Worm (Caenorhabditis elegans) whole organism, L2 larva: ENCODE data around the gene srh-146.
A peak's percentile ranks its signal among the peaks of the same experiment; 100 is the strongest.

Experiments used
- F13H6.1 ChIP-seq: sonication (generic microtip); optimal IDR thresholded peaks from 2 replicates; lab custom pipeline; 2016; ENCODE audit warnings: missing genetic modification characterization, missing compliant biosample characterization
- Y55F3AM.14 ChIP-seq: fragments of 200-800 bp; sonication (Bioruptor generic); optimal IDR thresholded peaks from 2 replicates; lab custom pipeline; 2018; ENCODE audit warnings: mild to moderate bottlenecking, missing genetic modification characterization, missing compliant biosample characterization
- blmp-1 ChIP-seq: sonication (generic microtip); optimal IDR thresholded peaks from 2 replicates; lab custom pipeline; 2017; ENCODE audit warnings: missing genetic modification characterization, mild to moderate bottlenecking, missing compliant biosample characterization, antibody characterized with exemption, moderate library complexity; ENCODE audit not compliant: insufficient read depth
- crh-2 ChIP-seq: sonication (generic microtip); optimal IDR thresholded peaks from 2 replicates; lab custom pipeline; 2017; ENCODE audit warnings: missing biosample characterization, missing genetic modification characterization
- dmd-4 ChIP-seq: sonication (generic microtip); optimal IDR thresholded peaks from 2 replicates; lab custom pipeline; 2017; ENCODE audit warnings: missing biosample characterization, missing genetic modification characterization
- elt-1 ChIP-seq: fragments of 150-350 bp; optimal IDR thresholded peaks from 2 replicates; lab custom pipeline; 2014; ENCODE audit warnings: missing biosample characterization, missing genetic modification characterization
- elt-3 ChIP-seq: sonication (generic microtip); optimal IDR thresholded peaks from 2 replicates; lab custom pipeline; 2017; ENCODE audit warnings: missing biosample characterization, missing genetic modification characterization
- fos-1 ChIP-seq: fragments of 150-350 bp; optimal IDR thresholded peaks from 2 replicates; lab custom pipeline; 2014; ENCODE audit warnings: missing biosample characterization, missing genetic modification characterization
- gmeb-1 ChIP-seq: fragments of 150-350 bp; optimal IDR thresholded peaks from 2 replicates; lab custom pipeline; 2014; ENCODE audit warnings: missing biosample characterization, missing genetic modification characterization
- lin-11 ChIP-seq: fragments of 150-350 bp; sonication (generic microtip); optimal IDR thresholded peaks from 2 replicates; lab custom pipeline; 2014; ENCODE audit warnings: missing biosample characterization, missing genetic modification characterization, inconsistent platforms, mixed read lengths
- lin-13 ChIP-seq: fragments of 150-350 bp; optimal IDR thresholded peaks from 2 replicates; lab custom pipeline; 2014; ENCODE audit warnings: missing biosample characterization, missing genetic modification reagents, missing genetic modification characterization
- lin-39 ChIP-seq: fragments of 150-350 bp; optimal IDR thresholded peaks from 2 replicates; lab custom pipeline; 2014; ENCODE audit warnings: missing biosample characterization, missing genetic modification reagents, missing genetic modification characterization
- mab-5 ChIP-seq: fragments of 150-350 bp; optimal IDR thresholded peaks from 2 replicates; lab custom pipeline; 2014; ENCODE audit warnings: missing biosample characterization, missing genetic modification characterization
- mbf-1 ChIP-seq: sonication (generic microtip); optimal IDR thresholded peaks from 2 replicates; lab custom pipeline; 2017; ENCODE audit warnings: missing biosample characterization, missing genetic modification characterization
- mdl-1 ChIP-seq, 2 experiments: fragments of 150-350 bp in 1 of 2; sonication (generic microtip) in 1 of 2; optimal IDR thresholded peaks; 2 replicates each; lab custom pipeline; 2017; ENCODE audit warnings: missing biosample characterization in 2 of 2, missing genetic modification characterization in 2 of 2
- nhr-10 ChIP-seq: sonication (generic microtip); optimal IDR thresholded peaks from 2 replicates; lab custom pipeline; 2017; ENCODE audit warnings: missing biosample characterization, missing genetic modification characterization
- nhr-12 ChIP-seq: fragments of 150-350 bp; optimal IDR thresholded peaks from 2 replicates; lab custom pipeline; 2014; ENCODE audit warnings: missing biosample characterization, missing genetic modification characterization
- nhr-129 ChIP-seq: fragments of 150-350 bp; optimal IDR thresholded peaks from 2 replicates; lab custom pipeline; 2014; ENCODE audit warnings: missing biosample characterization, missing genetic modification characterization
- nhr-21 ChIP-seq: fragments of 150-350 bp; optimal IDR thresholded peaks from 2 replicates; lab custom pipeline; 2014; ENCODE audit warnings: missing biosample characterization, missing genetic modification characterization
- nhr-23 ChIP-seq: fragments of 150-350 bp; optimal IDR thresholded peaks from 2 replicates; lab custom pipeline; 2014; ENCODE audit warnings: missing biosample characterization, missing genetic modification reagents, missing genetic modification characterization
- nhr-6 ChIP-seq: fragments of 150-350 bp; optimal IDR thresholded peaks from 2 replicates; lab custom pipeline; 2014; ENCODE audit warnings: missing biosample characterization, missing genetic modification characterization
- peb-1 ChIP-seq: fragments of 150-350 bp; optimal IDR thresholded peaks from 2 replicates; lab custom pipeline; 2014; ENCODE audit warnings: missing biosample characterization, missing genetic modification characterization
- skn-1 ChIP-seq: sonication (generic microtip); optimal IDR thresholded peaks from 2 replicates; lab custom pipeline; 2017; ENCODE audit warnings: missing biosample characterization, missing genetic modification characterization
- sma-3 ChIP-seq: sonication (generic microtip); optimal IDR thresholded peaks from 2 replicates; lab custom pipeline; 2016; ENCODE audit warnings: missing genetic modification reagents, missing genetic modification characterization, missing compliant biosample characterization
- snpc-4 ChIP-seq: fragments of 150-350 bp; optimal IDR thresholded peaks from 2 replicates; lab custom pipeline; 2014; ENCODE audit warnings: missing biosample characterization, missing genetic modification characterization
- unc-39 ChIP-seq: fragments of 150-350 bp; optimal IDR thresholded peaks from 2 replicates; lab custom pipeline; 2014; ENCODE audit warnings: missing biosample characterization, missing genetic modification characterization
- unc-55 ChIP-seq: fragments of 150-350 bp; sonication (generic microtip); optimal IDR thresholded peaks from 3 replicates; lab custom pipeline; 2014; ENCODE audit warnings: missing biosample characterization, missing genetic modification reagents, missing genetic modification characterization
- zag-1 ChIP-seq: fragments of 150-350 bp; optimal IDR thresholded peaks from 2 replicates; lab custom pipeline; 2014; ENCODE audit warnings: missing biosample characterization, missing genetic modification characterization
- ztf-1 ChIP-seq: fragments of 200-800 bp; sonication (Bioruptor generic); conservative IDR thresholded peaks from 2 replicates; pipeline ENCODE4 v1.3.6; 2022; ENCODE audit warnings: missing genetic modification characterization, missing compliant biosample characterization
- ztf-11 ChIP-seq: sonication (generic microtip); optimal IDR thresholded peaks from 2 replicates; lab custom pipeline; 2017; ENCODE audit warnings: missing biosample characterization, missing genetic modification characterization

The srh-146 gene

ce11 chrV:2871754-2872504 lies 42.1 kb upstream of the srh-146 start:
- TF ChIP-seq lin-39 (tag; lab: Kevin White, UChicago) (no peak), mab-5 (tag; lab: Kevin White, UChicago) (no peak), elt-3 (tag; lab: Kevin White, UChicago) (no peak), F13H6.1 (tag; lab: Kevin White, UChicago) (no peak), unc-39 (no peak), ztf-11 (no peak), sma-3 (GFP tag; lab: Kevin White, UChicago) (no peak), mbf-1 (tag; lab: Kevin White, UChicago) (no peak), peb-1 (tag; lab: Kevin White, UChicago) (no peak), nhr-6 (no peak), blmp-1 (tag; lab: Kevin White, UChicago) (no peak)

ce11 chrV:2872947-2873346 lies 41.1 kb upstream of the srh-146 start:
- TF ChIP-seq skn-1 (tag; lab: Kevin White, UChicago) = no peak
- TF ChIP-seq sma-3 (GFP tag; lab: Kevin White, UChicago) = no peak
- TF ChIP-seq nhr-129 (tag; lab: Kevin White, UChicago) = no peak
- no peak for TF ChIP-seq fos-1 (tag; lab: Kevin White, UChicago)
- no peak for TF ChIP-seq gmeb-1
- no peak for TF ChIP-seq mdl-1 (tag; optimal IDR thresholded peaks at IDR 0.05; lab: Kevin White, UChicago)
- no peak for TF ChIP-seq F13H6.1 (tag; lab: Kevin White, UChicago)
- no peak for TF ChIP-seq blmp-1 (tag; lab: Kevin White, UChicago)
- no peak for TF ChIP-seq nhr-12 (tag; lab: Kevin White, UChicago)
- TF ChIP-seq, all 48 proteins: peak for 0

ce11 chrV:2875422-2875821 lies 38.6 kb upstream of the srh-146 start, which contains the start of gene folt-2:
Gene folt-2 (minus strand): TSS chrV:2875600.
- TF ChIP-seq gmeb-1 (no peak), elt-1 (tag; lab: Kevin White, UChicago) (no peak), fos-1 (tag; lab: Kevin White, UChicago) (peak; percentile 60)

- TF ChIP-seq sma-3 (GFP tag; lab: Kevin White, UChicago) (no peak), Y55F3AM.14 (GFP tag; lab: Kevin White, UChicago) (no peak), nhr-129 (tag; lab: Kevin White, UChicago) (no peak), nhr-10 (tag; lab: Kevin White, UChicago) (no peak), snpc-4 (tag; lab: Kevin White, UChicago) (no peak), dmd-4 (no peak), nhr-21 (tag; lab: Kevin White, UChicago) (no peak), mbf-1 (tag; lab: Kevin White, UChicago) (no peak), mdl-1 (tag; optimal IDR thresholded peaks at IDR 0.05; lab: Kevin White, UChicago) (no peak), mab-5 (tag; lab: Kevin White, UChicago) (no peak), F13H6.1 (tag; lab: Kevin White, UChicago) (no peak), nhr-23 (tag; lab: Kevin White, UChicago) (no peak), zag-1 (tag; lab: Kevin White, UChicago) (no peak), gmeb-1 (no peak), lin-13 (GFP tag; lab: Kevin White, UChicago) (no peak), blmp-1 (tag; lab: Kevin White, UChicago) (no peak), ztf-1 (GFP tag; lab: Robert Waterston, UW) (no peak)
These were observed 37.7 kb upstream of the srh-146 start for ce11 chrV:2876188-2876831.

- TF ChIP-seq sma-3 (GFP tag; lab: Kevin White, UChicago) = no peak
- TF ChIP-seq crh-2 (tag; lab: Kevin White, UChicago) = no peak
- peak; percentile 32 for TF ChIP-seq unc-55
- TF ChIP-seq lin-11 (tag; lab: Kevin White, UChicago) = no peak
These were observed 36.5 kb upstream of the srh-146 start, which contains the start of gene F37B4.10 for ce11 chrV:2877509-2877908. Gene F37B4.10 (minus strand): TSS chrV:2877609.
